Worm (Caenorhabditis elegans) whole organism, L1 larva: ENCODE measurements around the gene F10E7.9.
A peak's percentile ranks its signal among the peaks of the same experiment; 100 is the strongest.

Source experiments
- C04F5.9 ChIP-seq: sonication (generic microtip); optimal IDR thresholded peaks from 2 replicates; lab custom pipeline; 2016; ENCODE audit warnings: missing genetic modification characterization, missing compliant biosample characterization
- blmp-1 ChIP-seq: fragments of 150-350 bp; optimal IDR thresholded peaks from 2 replicates; lab custom pipeline; 2014; ENCODE audit warnings: missing biosample characterization, missing genetic modification characterization
- ceh-63 ChIP-seq: fragments of 200-800 bp; sonication (Bioruptor generic); optimal IDR thresholded peaks from 2 replicates; lab custom pipeline; 2018; ENCODE audit warnings: mild to moderate bottlenecking, missing genetic modification characterization, missing compliant biosample characterization
- ceh-90 ChIP-seq: sonication (generic microtip); optimal IDR thresholded peaks from 2 replicates; lab custom pipeline; 2016; ENCODE audit warnings: missing genetic modification characterization, missing compliant biosample characterization
- dpl-1 ChIP-seq, 3 experiments: fragments of 150-350 bp in 2 of 3; sonication (generic microtip) in 1 of 3; optimal IDR thresholded peaks; 2 replicates each; lab custom pipeline; 2014 to 2017; ENCODE audit warnings: missing biosample characterization in 3 of 3, missing genetic modification characterization in 3 of 3, missing genetic modification reagents in 3 of 3
- efl-1 ChIP-seq, 4 experiments: fragments of 150-350 bp; optimal IDR thresholded peaks in 3 of 4; peaks in 1 of 4; 1 replicate in 1 of 4; 2 replicates in 3 of 4; lab custom pipeline; 2014; ENCODE audit warnings: missing biosample characterization in 2 of 4, missing genetic modification characterization in 2 of 4, missing genetic modification reagents in 2 of 4
- efl-3 ChIP-seq: fragments of 200-800 bp; sonication (Bioruptor generic); optimal IDR thresholded peaks from 2 replicates; lab custom pipeline; 2018; ENCODE audit warnings: mild to moderate bottlenecking, missing genetic modification characterization, missing compliant biosample characterization
- elt-2 ChIP-seq: sonication (generic microtip); optimal IDR thresholded peaks from 2 replicates; lab custom pipeline; 2016; ENCODE audit warnings: missing genetic modification characterization, mild to moderate bottlenecking, inconsistent platforms, missing compliant biosample characterization, missing genetic modification reagents
- fkh-10 ChIP-seq: sonication (generic microtip); optimal IDR thresholded peaks from 2 replicates; lab custom pipeline; 2017; ENCODE audit warnings: missing biosample characterization, missing genetic modification reagents, missing genetic modification characterization
- fkh-8 ChIP-seq: sonication (generic microtip); optimal IDR thresholded peaks from 2 replicates; lab custom pipeline; 2016; ENCODE audit warnings: mild to moderate bottlenecking, missing genetic modification characterization, missing compliant biosample characterization
- grh-1 ChIP-seq: fragments of 200-800 bp; sonication (Bioruptor generic); IDR thresholded peaks from 2 replicates; pipeline ENCODE4 v1.3.6; 2022; ENCODE audit warnings: missing genetic modification reagents, missing genetic modification characterization, missing compliant biosample characterization
- hlh-17 ChIP-seq: fragments of 200-800 bp; sonication (Bioruptor generic); optimal IDR thresholded peaks from 2 replicates; lab custom pipeline; 2018; ENCODE audit warnings: missing genetic modification characterization, mild to moderate bottlenecking, missing compliant biosample characterization, moderate library complexity, borderline replicate concordance
- hlh-4 ChIP-seq: sonication (generic microtip); optimal IDR thresholded peaks from 2 replicates; lab custom pipeline; 2016; ENCODE audit warnings: mild to moderate bottlenecking, missing genetic modification characterization, missing compliant biosample characterization
- hpl-2 ChIP-seq: fragments of 150-350 bp; optimal IDR thresholded peaks from 2 replicates; lab custom pipeline; 2014; ENCODE audit warnings: missing biosample characterization, missing genetic modification reagents, missing genetic modification characterization
- irx-1 ChIP-seq: sonication (generic microtip); optimal IDR thresholded peaks from 2 replicates; lab custom pipeline; 2016; ENCODE audit warnings: missing genetic modification characterization, missing compliant biosample characterization
- lin-13 ChIP-seq: fragments of 150-350 bp; optimal IDR thresholded peaks from 2 replicates; lab custom pipeline; 2014; ENCODE audit warnings: missing biosample characterization, missing genetic modification reagents, missing genetic modification characterization
- lin-14 ChIP-seq: fragments of 200-800 bp; sonication (Bioruptor generic); optimal IDR thresholded peaks from 2 replicates; lab custom pipeline; 2018; ENCODE audit warnings: mild to moderate bottlenecking, missing genetic modification characterization, moderate library complexity, missing compliant biosample characterization
- lin-35 ChIP-seq, 2 experiments: fragments of 150-350 bp; optimal IDR thresholded peaks; 2 replicates each; lab custom pipeline; 2014; ENCODE audit warnings: missing biosample characterization in 2 of 2, missing genetic modification characterization in 2 of 2, missing genetic modification reagents in 2 of 2
- lin-39 ChIP-seq: fragments of 150-350 bp; optimal IDR thresholded peaks from 2 replicates; lab custom pipeline; 2014; ENCODE audit warnings: missing biosample characterization, missing genetic modification reagents, missing genetic modification characterization
- lsy-2 ChIP-seq, 2 experiments: fragments of 150-350 bp; optimal IDR thresholded peaks; 2 replicates each; lab custom pipeline; 2014; ENCODE audit warnings: missing biosample characterization in 2 of 2, missing genetic modification characterization in 2 of 2
- mab-9 ChIP-seq: fragments of 200-800 bp; sonication (Bioruptor generic); IDR thresholded peaks from 2 replicates; pipeline ENCODE4 v1.3.6; 2022; ENCODE audit warnings: missing genetic modification reagents, missing genetic modification characterization, missing compliant biosample characterization
- nhr-19 ChIP-seq: fragments of 200-800 bp; sonication (Bioruptor generic); conservative IDR thresholded peaks from 2 replicates; pipeline ENCODE4 v1.3.6; 2022; ENCODE audit warnings: missing genetic modification characterization, missing compliant biosample characterization
- nhr-20 ChIP-seq: sonication (generic microtip); optimal IDR thresholded peaks from 2 replicates; lab custom pipeline; 2016; ENCODE audit warnings: mild to moderate bottlenecking, missing genetic modification characterization, missing compliant biosample characterization
- nhr-237 ChIP-seq: fragments of 150-350 bp; optimal IDR thresholded peaks from 2 replicates; lab custom pipeline; 2014; ENCODE audit warnings: missing biosample characterization, missing genetic modification characterization
- nhr-28 ChIP-seq: fragments of 150-350 bp; optimal IDR thresholded peaks from 2 replicates; lab custom pipeline; 2014; ENCODE audit warnings: missing biosample characterization, missing genetic modification characterization
- nhr-71 ChIP-seq: sonication (generic microtip); optimal IDR thresholded peaks from 2 replicates; lab custom pipeline; 2016; ENCODE audit warnings: mild to moderate bottlenecking, missing genetic modification characterization, moderate library complexity, missing compliant biosample characterization
- nhr-76 ChIP-seq: sonication (generic microtip); optimal IDR thresholded peaks from 2 replicates; lab custom pipeline; 2017; ENCODE audit warnings: missing biosample characterization, missing genetic modification characterization
- nhr-84 ChIP-seq: sonication (generic microtip); optimal IDR thresholded peaks from 2 replicates; lab custom pipeline; 2017; ENCODE audit warnings: missing biosample characterization, missing genetic modification characterization
- nhr-85 ChIP-seq: sonication (generic microtip); peaks from one replicate; lab custom pipeline; 2016; ENCODE audit warnings: missing genetic modification characterization, inconsistent platforms, missing compliant biosample characterization
- pag-3 ChIP-seq: sonication (generic microtip); optimal IDR thresholded peaks from 2 replicates; lab custom pipeline; 2017; ENCODE audit warnings: missing genetic modification characterization, mild to moderate bottlenecking, missing compliant biosample characterization, antibody characterized with exemption, borderline replicate concordance; ENCODE audit not compliant: insufficient read depth
- pax-3 ChIP-seq: fragments of 200-800 bp; sonication (Bioruptor generic); optimal IDR thresholded peaks from 2 replicates; lab custom pipeline; 2018; ENCODE audit warnings: mild to moderate bottlenecking, missing genetic modification characterization, moderate library complexity, missing compliant biosample characterization
- rnt-1 ChIP-seq: sonication (generic microtip); optimal IDR thresholded peaks from 2 replicates; lab custom pipeline; 2016; ENCODE audit warnings: mild to moderate bottlenecking, missing genetic modification characterization, moderate library complexity, missing compliant biosample characterization
- skn-1 ChIP-seq: fragments of 150-350 bp; optimal IDR thresholded peaks from 2 replicates; lab custom pipeline; 2014; ENCODE audit warnings: missing biosample characterization, missing genetic modification characterization
- sup-37 ChIP-seq: fragments of 200-800 bp; sonication (Bioruptor generic); optimal IDR thresholded peaks from 2 replicates; lab custom pipeline; 2018; ENCODE audit warnings: mild to moderate bottlenecking, missing genetic modification characterization, missing compliant biosample characterization
- tbx-2 ChIP-seq: sonication (generic microtip); optimal IDR thresholded peaks from 2 replicates; lab custom pipeline; 2016; ENCODE audit warnings: missing genetic modification characterization, missing compliant biosample characterization
- tlp-1 ChIP-seq: fragments of 150-350 bp; optimal IDR thresholded peaks from 2 replicates; lab custom pipeline; 2014; ENCODE audit warnings: missing biosample characterization, missing genetic modification characterization
- unc-30 ChIP-seq: sonication (generic microtip); optimal IDR thresholded peaks from 2 replicates; lab custom pipeline; 2017; ENCODE audit warnings: missing biosample characterization, missing genetic modification characterization
- unc-86 ChIP-seq: sonication (generic microtip); optimal IDR thresholded peaks from 2 replicates; lab custom pipeline; 2016; ENCODE audit warnings: missing genetic modification characterization, missing compliant biosample characterization

The F10E7.9 gene

ce11 chrII:7070434-7070833 lies 39.4 kb downstream of the F10E7.9 start:
- TF ChIP-seq hpl-2 (GFP tag; lab: Kevin White, UChicago), result no peak
- no peak for TF ChIP-seq efl-1 (optimal IDR thresholded peaks at IDR 0.05; lab: Kevin White, UChicago)
- TF ChIP-seq efl-1 (GFP tag; optimal IDR thresholded peaks at IDR 0.05 in 1 of 2; lab: Kevin White, UChicago), result peak in 1 of 2 experiments; percentile 91

ce11 chrII:7069866-7070265 lies 40.0 kb downstream of the F10E7.9 start, which contains the start of gene him-14:
Gene him-14, minus strand, starts transcription at chrII:7069966.
- no peak for TF ChIP-seq ceh-90
- no peak for TF ChIP-seq nhr-28 (tag; lab: Kevin White, UChicago)
- no peak for TF ChIP-seq C04F5.9 (tag; lab: Kevin White, UChicago)
- no peak for TF ChIP-seq blmp-1
- no peak for TF ChIP-seq pag-3 (tag; lab: Kevin White, UChicago)
- TF ChIP-seq nhr-237 (tag; lab: Kevin White, UChicago), result no peak
- TF ChIP-seq efl-3 (GFP tag; lab: Kevin White, UChicago), result no peak
- TF ChIP-seq lin-13, result no peak
- no peak for TF ChIP-seq hlh-4 (tag; lab: Kevin White, UChicago)
- no peak for TF ChIP-seq nhr-85 (tag; lab: Kevin White, UChicago)
- no peak for TF ChIP-seq fkh-10
- TF ChIP-seq sup-37, result no peak
- no peak for TF ChIP-seq unc-30 (tag; lab: Kevin White, UChicago)
- no peak for TF ChIP-seq pax-3 (tag; lab: Kevin White, UChicago)
- TF ChIP-seq grh-1, result no peak
- no peak for TF ChIP-seq ceh-63 (GFP tag; lab: Kevin White, UChicago)
- TF ChIP-seq tbx-2 (tag; lab: Kevin White, UChicago), result no peak

ce11 chrII:7065391-7065790 lies 44.5 kb downstream of the F10E7.9 start, which contains the start of gene nos-2:
Gene nos-2, plus strand, starts transcription at chrII:7065618.
- no peak for TF ChIP-seq mab-9
- no peak for TF ChIP-seq irx-1 (tag; lab: Kevin White, UChicago)
- no peak for TF ChIP-seq fkh-8 (tag; lab: Kevin White, UChicago)
- TF ChIP-seq, all 84 proteins: peak for 0

- TF ChIP-seq lsy-2 (tag; optimal IDR thresholded peaks at IDR 0.05; lab: Kevin White, UChicago) (no peak), dpl-1 (GFP tag; optimal IDR thresholded peaks at IDR 0.05; lab: Kevin White, UChicago) (no peak), tlp-1 (no peak)
Measured at ce11 chrII:7061730-7062129, 48.1 kb downstream of the F10E7.9 start, which contains the start of gene acs-6. Gene acs-6, plus strand, starts transcription at chrII:7062030.

- TF ChIP-seq tbx-2 (tag; lab: Kevin White, UChicago), result no peak
- peak; percentile 92 for TF ChIP-seq skn-1 (tag; lab: Kevin White, UChicago)
- no peak for TF ChIP-seq unc-30 (tag; lab: Kevin White, UChicago)
- TF ChIP-seq nhr-84 (tag; lab: Kevin White, UChicago), result no peak
- TF ChIP-seq nhr-28 (tag; lab: Kevin White, UChicago), result peak; percentile 3
Measured at ce11 chrII:7060791-7061190, 49.1 kb downstream of the F10E7.9 start.

- TF ChIP-seq elt-2 (peak; percentile 93), lin-35 (GFP tag; optimal IDR thresholded peaks at IDR 0.05; lab: Kevin White, UChicago) (peak in 1 of 2 experiments; percentile 13), hpl-2 (GFP tag; lab: Kevin White, UChicago) (no peak), nhr-71 (peak; percentile 15), hlh-17 (GFP tag; lab: Kevin White, UChicago) (no peak), nhr-19 (GFP tag; lab: Robert Waterston, UW) (no peak), rnt-1 (peak; percentile 57), unc-86 (no peak), nhr-20 (tag; lab: Kevin White, UChicago) (peak; percentile 19), lin-14 (GFP tag; lab: Kevin White, UChicago) (peak; percentile 32), lin-39 (tag; lab: Kevin White, UChicago) (no peak), nhr-76 (tag; lab: Kevin White, UChicago) (no peak)
Measured at ce11 chrII:7060202-7060601, 49.7 kb downstream of the F10E7.9 start.
